Fruit fly (Drosophila melanogaster) S2 (cell line): Measurements from ENCODE around the gene Ppn.

ENCODE experiments used
- CG8478 ChIP-seq: fragments of >200 bp; optimal IDR thresholded peaks from 2 replicates; lab custom pipeline; 2018
- CTCF ChIP-seq, 2 experiments: fragments of >200 bp; optimal IDR thresholded peaks; 2 replicates each; lab custom pipeline; 2018

DNA sequence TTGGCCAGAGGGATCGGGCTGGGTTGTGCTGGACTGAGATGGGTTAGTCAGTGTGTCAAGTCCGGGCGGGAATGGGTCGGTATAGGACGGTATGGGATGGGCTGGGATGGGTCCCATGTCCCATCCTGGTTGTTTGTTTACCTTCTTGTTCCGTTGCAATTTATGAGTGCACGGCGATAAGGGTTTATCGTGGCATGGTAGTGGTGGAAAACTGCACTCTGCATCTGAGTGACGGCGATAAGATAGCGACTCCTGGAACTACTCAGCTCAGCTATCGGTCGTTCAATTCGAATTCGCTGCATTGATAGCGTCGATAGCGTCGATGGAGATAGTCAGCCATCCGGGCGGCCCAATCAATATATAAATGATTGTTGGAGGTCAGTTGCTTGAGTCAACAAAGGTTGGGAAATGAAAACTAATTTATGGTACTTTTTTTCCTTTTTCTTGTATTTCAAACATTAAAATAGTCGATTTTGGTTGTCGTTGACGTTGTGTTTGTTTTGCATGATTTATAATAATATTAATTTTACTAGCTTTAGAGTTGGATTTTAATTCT lies 40.5 kb upstream of the Ppn start:
- TF ChIP-seq CG8478 (lab: Kevin White, UChicago) = no peak
- TF ChIP-seq CTCF (optimal IDR thresholded peaks at IDR 0.05; lab: Kevin White, UChicago) = no peak
